Worm (Caenorhabditis elegans): ENCODE results near the gene fbxc-50.
"Not testable (repeated sequence)": the region's sequence is repeated elsewhere in the genome, so short reads cannot be mapped to it uniquely, and the experiment has no call there.

The fbxc-50 gene

ce11 chrII:3201242-3201641 is 46.7 kb downstream of the fbxc-50 start, which contains the start of gene sri-48:
Gene sri-48 (minus strand): TSS chrII:3201342.
- TF ChIP-seq nhr-41 (GFP tag; IDR thresholded peaks at IDR 0.05); nhr-25 (tag; optimal IDR thresholded peaks at IDR 0.05; ENCODE audit: borderline replicate concordance, insufficient read depth); daf-16 (GFP tag; optimal IDR thresholded peaks at IDR 0.05); daf-16 (tag; optimal IDR thresholded peaks at IDR 0.05): not testable (repeated sequence)

ce11 chrII:3198998-3199397 is 48.9 kb downstream of the fbxc-50 start, which contains the start of gene sri-51:
Gene sri-51 (minus strand): TSS chrII:3199098.
- TF ChIP-seq ceh-62 (tag; optimal IDR thresholded peaks at IDR 0.05), result no peak
- peak in 1 of 2 experiments; percentile 84 for TF ChIP-seq unc-62 (GFP tag; optimal IDR thresholded peaks at IDR 0.05 in 1 of 2)
- no peak for TF ChIP-seq unc-62 (tag; optimal IDR thresholded peaks at IDR 0.05)

- no peak for TF ChIP-seq madf-5 (GFP tag; IDR thresholded peaks at IDR 0.05)
- no peak for TF ChIP-seq mdt-29 (GFP tag; IDR thresholded peaks at IDR 0.05)
- no peak for TF ChIP-seq spr-1 (tag; optimal IDR thresholded peaks at IDR 0.05)
- no peak for TF ChIP-seq cey-2 (tag; optimal IDR thresholded peaks at IDR 0.05; ENCODE audit: borderline replicate concordance, insufficient read depth)
- TF ChIP-seq unc-130 (GFP tag; optimal IDR thresholded peaks at IDR 0.05), result no peak
- no peak for TF ChIP-seq Y105C5A.15 (GFP tag; IDR thresholded peaks at IDR 0.05)
- TF ChIP-seq dmd-9 (GFP tag; IDR thresholded peaks at IDR 0.05), result no peak
- TF ChIP-seq unc-39 (tag; optimal IDR thresholded peaks at IDR 0.05), result no peak
- TF ChIP-seq fos-1 (tag; optimal IDR thresholded peaks at IDR 0.05), result no peak
- TF ChIP-seq hmg-1.1 (GFP tag; IDR thresholded peaks at IDR 0.05), result no peak
- no peak for TF ChIP-seq ztf-11 (tag; optimal IDR thresholded peaks at IDR 0.05)
Observed at ce11 chrII:3196966-3197365, 51.0 kb downstream of the fbxc-50 start, which contains the start of gene gcy-15. Gene gcy-15 (minus strand): TSS chrII:3197066.
